2 fruit fly cellular contexts compared by ENCODE assay signal in genomic region chr2L:12512520-12512919, dm6.
A peak's percentile ranks its signal among the peaks of the same experiment; 100 is the strongest.
TF ChIP-seq lines count a peak whose summit lies in the region.

No protein-coding gene starts in this region.

- no peak for TF ChIP-seq CTCF in whole organism, embryonic (GFP tag; optimal IDR thresholded peaks at IDR 0.05; lab: Kevin White, UChicago)

TF ChIP-seq in whole organism, embryonic, 481 proteins besides CTCF, POLR2A, EP300 and RAD21:
- TF ChIP-seq Adf1 (GFP tag; IDR thresholded peaks at IDR 0.05; lab: Robert Waterston, UW) (no peak), ara (GFP tag; IDR thresholded peaks at IDR 0.05; lab: Robert Waterston, UW) (no peak), lab (GFP tag; optimal IDR thresholded peaks at IDR 0.05; lab: Kevin White, UChicago) (peak; percentile 4), ap (GFP tag; IDR thresholded peaks at IDR 0.05; lab: Robert Waterston, UW) (no peak), CG7271 (tag; optimal IDR thresholded peaks at IDR 0.05; lab: Kevin White, UChicago) (no peak), vvl (GFP tag; IDR thresholded peaks at IDR 0.05; lab: Robert Waterston, UW) (no peak), CG34422 (GFP tag; IDR thresholded peaks at IDR 0.05; lab: Robert Waterston, UW) (no peak), CG32532 (GFP tag; IDR thresholded peaks at IDR 0.05; lab: Robert Waterston, UW) (0 out of 2 replicates have a peak, but pooled peaks have one; percentile 17), CG2199 (GFP tag; IDR thresholded peaks at IDR 0.05; lab: Robert Waterston, UW) (peak; percentile 11; the same call in 1 of the 3 replicates), C15 (GFP tag; IDR thresholded peaks at IDR 0.05; lab: Robert Waterston, UW) (no peak), Gug (GFP tag; IDR thresholded peaks at IDR 0.05; lab: Robert Waterston, UW) (no peak), Deaf1 (tag; optimal IDR thresholded peaks at IDR 0.05; lab: Kevin White, UChicago) (peak; percentile 56), mirr (GFP tag; optimal IDR thresholded peaks at IDR 0.05; lab: Kevin White, UChicago) (no peak), CG14667 (GFP tag; IDR thresholded peaks at IDR 0.05; lab: Robert Waterston, UW) (no peak), CG16813 (GFP tag; IDR thresholded peaks at IDR 0.05; lab: Robert Waterston, UW; ENCODE audit: partially characterized antibody) (no peak), Poxn (GFP tag; IDR thresholded peaks at IDR 0.05; lab: Robert Waterston, UW) (no peak), phol (tag; optimal IDR thresholded peaks at IDR 0.05; lab: Kevin White, UChicago) (peak; percentile 10), lbe (GFP tag; optimal IDR thresholded peaks at IDR 0.05; lab: Kevin White, UChicago) (no peak), CG8290 (GFP tag; optimal IDR thresholded peaks at IDR 0.05; lab: Kevin White, UChicago) (no peak), CG8290 (tag; optimal IDR thresholded peaks at IDR 0.05; lab: Kevin White, UChicago) (peak in 1 of 2 experiments; percentile 25), abd-A (tag; optimal IDR thresholded peaks at IDR 0.05; lab: Kevin White, UChicago) (no peak), Med (GFP tag; lab: Kevin White, UChicago) (peak; percentile 55), CG10321 (GFP tag; IDR thresholded peaks at IDR 0.05; lab: Robert Waterston, UW) (no peak), crol (GFP tag; IDR thresholded peaks at IDR 0.05; lab: Robert Waterston, UW) (peak; percentile 77), CG6254 (GFP tag; optimal IDR thresholded peaks at IDR 0.05; lab: Kevin White, UChicago) (no peak), Jarid2 (GFP tag; optimal IDR thresholded peaks at IDR 0.05; lab: Kevin White, UChicago) (no peak), CG12659 (GFP tag; optimal IDR thresholded peaks at IDR 0.05; lab: Kevin White, UChicago) (no peak), Doc2 (GFP tag; IDR thresholded peaks at IDR 0.05; lab: Robert Waterston, UW) (no peak)
TF ChIP-seq in whole organism, embryonic: peak in this region for 8.

TF ChIP-seq in whole organism, prepupa, 60 proteins besides CTCF, POLR2A, EP300 and RAD21:
- no peak for TF ChIP-seq CG7368 (GFP tag; optimal IDR thresholded peaks at IDR 0.05; lab: Kevin White, UChicago)
- peak; percentile 39 for TF ChIP-seq Eip78C (GFP tag; lab: Kevin White, UChicago)
